Worm (Caenorhabditis elegans): ENCODE measurements around the gene F47D12.7.

Gene F47D12.7

DNA sequence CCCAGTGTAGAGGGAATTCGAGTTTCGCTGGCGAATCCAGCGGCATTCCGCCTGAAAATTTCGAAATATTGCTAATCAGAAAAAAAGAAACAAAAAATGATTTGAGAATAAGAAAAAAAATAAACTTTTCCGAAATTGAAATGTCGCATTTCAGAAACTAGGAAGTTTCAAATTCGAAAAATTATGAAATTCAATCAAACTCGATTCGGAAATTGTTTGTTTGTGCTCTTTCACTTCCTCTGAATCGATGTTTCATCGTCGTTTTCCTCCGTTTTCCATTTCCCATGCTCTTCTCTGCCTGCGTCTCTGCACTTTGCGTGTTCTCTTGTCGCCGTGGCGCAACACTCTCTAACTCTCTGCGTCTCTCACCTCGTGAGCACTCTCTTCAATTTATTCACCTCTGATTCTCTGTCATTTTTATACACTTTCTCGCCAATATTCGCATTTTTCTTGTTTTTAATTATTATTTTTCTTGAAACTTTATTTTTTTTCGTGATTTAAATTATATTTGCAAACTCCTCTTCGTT is 17.5 kb downstream of the F47D12.7 start, which contains the start of gene C18F10.7 (continued):
- TF ChIP-seq egl-18 (GFP tag; IDR thresholded peaks at IDR 0.05) (no peak), mel-28 (tag; optimal IDR thresholded peaks at IDR 0.05; ENCODE audit: borderline replicate concordance) (no peak), ztf-28 (GFP tag; IDR thresholded peaks at IDR 0.05) (no peak), lir-1 (GFP tag; conservative IDR thresholded peaks at IDR 0.05) (no peak), F10E7.11 (tag; optimal IDR thresholded peaks at IDR 0.05) (no peak), madf-6 (GFP tag; IDR thresholded peaks at IDR 0.05) (peak; percentile 82), madf-10 (tag; optimal IDR thresholded peaks at IDR 0.05) (no peak), dox-1 (GFP tag; IDR thresholded peaks at IDR 0.05) (peak; percentile 82), F49E8.2 (tag; optimal IDR thresholded peaks at IDR 0.05; ENCODE audit: insufficient read depth) (peak; percentile 49), tbx-9 (tag; optimal IDR thresholded peaks at IDR 0.05; ENCODE audit: borderline replicate concordance) (no peak), rcor-1 (GFP tag; IDR thresholded peaks at IDR 0.05) (no peak), hlh-12 (tag; optimal IDR thresholded peaks at IDR 0.05) (no peak), attf-6 (GFP tag; IDR thresholded peaks at IDR 0.05) (no peak), nhr-90 (tag; optimal IDR thresholded peaks at IDR 0.05) (no peak), mes-4 (tag; optimal IDR thresholded peaks at IDR 0.05) (no peak), mcd-1 (GFP tag; IDR thresholded peaks at IDR 0.05) (peak; percentile 66; the same call in 1 of the 2 replicates), ztf-18 (tag; optimal IDR thresholded peaks at IDR 0.05) (peak; percentile 33), bed-2 (GFP tag; IDR thresholded peaks at IDR 0.05) (no peak), C06A6.2 (GFP tag; conservative IDR thresholded peaks at IDR 0.05) (0 out of 2 replicates have a peak, but pooled peaks have one; percentile 16), dpff-1 (tag; optimal IDR thresholded peaks at IDR 0.05) (no peak), Y79H2A.3 (GFP tag; conservative IDR thresholded peaks at IDR 0.05) (no peak), nfyb-1 (GFP tag; IDR thresholded peaks at IDR 0.05) (no peak), nhr-27 (tag; optimal IDR thresholded peaks at IDR 0.05) (no peak), ztf-3 (GFP tag; optimal IDR thresholded peaks at IDR 0.05) (no peak), ekl-4 (GFP tag; IDR thresholded peaks at IDR 0.05) (0 out of 2 replicates have a peak, but pooled peaks have one; percentile 48), ceh-40 (GFP tag; IDR thresholded peaks at IDR 0.05) (no peak), T07F8.4 (tag; optimal IDR thresholded peaks at IDR 0.05) (no peak), rpc-1 (optimal IDR thresholded peaks at IDR 0.05) (no peak), rpc-1 (tag; optimal IDR thresholded peaks at IDR 0.05) (no peak), akir-1 (GFP tag; optimal IDR thresholded peaks at IDR 0.05) (no peak), hmg-20 (GFP tag; IDR thresholded peaks at IDR 0.05) (no peak), Y53F4B.3 (GFP tag; IDR thresholded peaks at IDR 0.05) (no peak), zfh-2 (GFP tag; conservative IDR thresholded peaks at IDR 0.05) (peak; percentile 68), F37B4.10 (GFP tag; IDR thresholded peaks at IDR 0.05) (no peak), hmg-1.2 (GFP tag; IDR thresholded peaks at IDR 0.05) (peak; percentile 98), ztf-25 (GFP tag; IDR thresholded peaks at IDR 0.05) (no peak), ceh-100 (GFP tag; IDR thresholded peaks at IDR 0.05) (no peak), let-526 (GFP tag; IDR thresholded peaks at IDR 0.05) (no peak), Y56A3A.18 (GFP tag; IDR thresholded peaks at IDR 0.05) (no peak), B0035.1 (tag; optimal IDR thresholded peaks at IDR 0.05) (no peak), ZK185.1 (tag; optimal IDR thresholded peaks at IDR 0.05; ENCODE audit: poor library complexity, severe bottlenecking) (no peak), rec-8 (tag; optimal IDR thresholded peaks at IDR 0.05) (no peak), madf-3 (GFP tag; IDR thresholded peaks at IDR 0.05) (no peak)
